Worm (Caenorhabditis elegans) whole organism, mixed stage, embryonic: ENCODE measurements around the gene inx-3.

Source experiments
- M03D4.4 ChIP-seq: sonication (generic microtip); optimal IDR thresholded peaks from 2 replicates; lab custom pipeline; 2017; ENCODE audit warnings: mild to moderate bottlenecking, missing genetic modification characterization, missing compliant biosample characterization
- bed-3 ChIP-seq: fragments of 200-800 bp; sonication (Bioruptor generic); optimal IDR thresholded peaks from 3 replicates; lab custom pipeline; 2018; ENCODE audit warnings: mild to moderate bottlenecking, missing genetic modification characterization, moderate library complexity, missing compliant biosample characterization
- blmp-1 ChIP-seq: fragments of 150-350 bp; optimal IDR thresholded peaks from 2 replicates; lab custom pipeline; 2014; ENCODE audit warnings: missing biosample characterization, missing genetic modification characterization
- ceh-39 ChIP-seq: fragments of 150-350 bp; optimal IDR thresholded peaks from 2 replicates; lab custom pipeline; 2014; ENCODE audit warnings: missing biosample characterization, missing genetic modification characterization
- ceh-43 ChIP-seq: fragments of 200-800 bp; sonication (Bioruptor generic); optimal IDR thresholded peaks from 2 replicates; lab custom pipeline; 2018; ENCODE audit warnings: mild to moderate bottlenecking, missing genetic modification characterization, moderate library complexity, missing compliant biosample characterization
- ces-1 ChIP-seq: fragments of 150-350 bp; optimal IDR thresholded peaks from 2 replicates; lab custom pipeline; 2014; ENCODE audit warnings: missing biosample characterization, missing genetic modification reagents, missing genetic modification characterization
- cnd-1 ChIP-seq: fragments of 200-800 bp; sonication (Bioruptor generic); optimal IDR thresholded peaks from 2 replicates; lab custom pipeline; 2018; ENCODE audit warnings: mild to moderate bottlenecking, missing genetic modification characterization, missing compliant biosample characterization
- drap-1 ChIP-seq: fragments of 200-800 bp; sonication (Bioruptor generic); optimal IDR thresholded peaks from 3 replicates; lab custom pipeline; 2018; ENCODE audit warnings: mild to moderate bottlenecking, missing genetic modification characterization, missing compliant biosample characterization
- elt-1 ChIP-seq: sonication (generic microtip); optimal IDR thresholded peaks from 2 replicates; lab custom pipeline; 2017; ENCODE audit warnings: missing genetic modification characterization, mild to moderate bottlenecking, missing compliant biosample characterization, antibody characterized with exemption, moderate library complexity, borderline replicate concordance; ENCODE audit not compliant: insufficient read depth
- elt-3 ChIP-seq: fragments of 150-350 bp; optimal IDR thresholded peaks from 2 replicates; lab custom pipeline; 2014; ENCODE audit warnings: missing biosample characterization, missing genetic modification characterization
- flh-1 ChIP-seq: fragments of 200-800 bp; sonication (Bioruptor generic); optimal IDR thresholded peaks from 2 replicates; lab custom pipeline; 2018; ENCODE audit warnings: mild to moderate bottlenecking, missing genetic modification characterization, moderate library complexity, missing compliant biosample characterization
- hlh-1 ChIP-seq: fragments of 150-350 bp; optimal IDR thresholded peaks from 2 replicates; lab custom pipeline; 2014; ENCODE audit warnings: missing biosample characterization, missing genetic modification reagents, missing genetic modification characterization
- lin-13 ChIP-seq: fragments of 150-350 bp; optimal IDR thresholded peaks from 2 replicates; lab custom pipeline; 2014; ENCODE audit warnings: missing biosample characterization, missing genetic modification characterization
- lin-32 ChIP-seq: fragments of 200-800 bp; sonication (Bioruptor generic); optimal IDR thresholded peaks from 2 replicates; lab custom pipeline; 2018; ENCODE audit warnings: mild to moderate bottlenecking, missing genetic modification characterization, missing compliant biosample characterization
- lsy-2 ChIP-seq: fragments of 150-350 bp; optimal IDR thresholded peaks from 2 replicates; lab custom pipeline; 2014; ENCODE audit warnings: missing biosample characterization, missing genetic modification characterization
- mab-5 ChIP-seq: fragments of 150-350 bp; optimal IDR thresholded peaks from 2 replicates; lab custom pipeline; 2014; ENCODE audit warnings: missing biosample characterization, missing genetic modification characterization
- mep-1 ChIP-seq: fragments of 150-350 bp; optimal IDR thresholded peaks from 2 replicates; lab custom pipeline; 2017; ENCODE audit warnings: missing biosample characterization, missing genetic modification reagents, missing genetic modification characterization, inconsistent platforms
- mls-2 ChIP-seq: sonication (generic microtip); optimal IDR thresholded peaks from 2 replicates; lab custom pipeline; 2016; ENCODE audit warnings: mild to moderate bottlenecking, missing genetic modification characterization, moderate library complexity, missing compliant biosample characterization
- nhr-12 ChIP-seq: fragments of 150-350 bp; optimal IDR thresholded peaks from 2 replicates; lab custom pipeline; 2014; ENCODE audit warnings: missing biosample characterization, missing genetic modification characterization
- nhr-2 ChIP-seq: fragments of 150-350 bp; optimal IDR thresholded peaks from 2 replicates; lab custom pipeline; 2014; ENCODE audit warnings: missing biosample characterization, missing genetic modification characterization
- nhr-28 ChIP-seq: fragments of 150-350 bp; optimal IDR thresholded peaks from 2 replicates; lab custom pipeline; 2014; ENCODE audit warnings: missing biosample characterization, missing genetic modification characterization
- nhr-76 ChIP-seq: sonication (generic microtip); optimal IDR thresholded peaks from 2 replicates; lab custom pipeline; 2017; ENCODE audit warnings: missing biosample characterization, missing genetic modification characterization
- pha-4 ChIP-seq: fragments of 150-350 bp; optimal IDR thresholded peaks from 2 replicates; lab custom pipeline; 2018; ENCODE audit warnings: missing biosample characterization, missing genetic modification reagents, missing genetic modification characterization
- sem-2 ChIP-seq: fragments of 200-800 bp; sonication (Bioruptor generic); optimal IDR thresholded peaks from 2 replicates; lab custom pipeline; 2018; ENCODE audit warnings: mild to moderate bottlenecking, missing genetic modification characterization, missing compliant biosample characterization
- snpc-4 ChIP-seq: fragments of 150-350 bp; optimal IDR thresholded peaks from 2 replicates; lab custom pipeline; 2014; ENCODE audit warnings: missing biosample characterization, missing genetic modification characterization
- sptf-1 ChIP-seq: sonication (generic microtip); optimal IDR thresholded peaks from 2 replicates; lab custom pipeline; 2017; ENCODE audit warnings: mild to moderate bottlenecking, missing genetic modification characterization, moderate library complexity, missing compliant biosample characterization
- tbx-8 ChIP-seq: fragments of 200-800 bp; sonication (Bioruptor generic); optimal IDR thresholded peaks from 2 replicates; lab custom pipeline; 2018; ENCODE audit warnings: mild to moderate bottlenecking, missing genetic modification characterization, moderate library complexity, missing compliant biosample characterization
- unc-120 ChIP-seq: sonication (generic microtip); optimal IDR thresholded peaks from 2 replicates; lab custom pipeline; 2017; ENCODE audit warnings: missing genetic modification characterization, missing compliant biosample characterization; ENCODE audit not compliant: poor library complexity, severe bottlenecking
- unc-62 ChIP-seq: fragments of 150-350 bp; optimal IDR thresholded peaks from 2 replicates; lab custom pipeline; 2014; ENCODE audit warnings: missing biosample characterization, missing genetic modification reagents, missing genetic modification characterization
- zip-8 ChIP-seq: fragments of 150-350 bp; optimal IDR thresholded peaks from 2 replicates; lab custom pipeline; 2014; ENCODE audit warnings: missing biosample characterization, missing genetic modification characterization

inx-3 gene

DNA sequence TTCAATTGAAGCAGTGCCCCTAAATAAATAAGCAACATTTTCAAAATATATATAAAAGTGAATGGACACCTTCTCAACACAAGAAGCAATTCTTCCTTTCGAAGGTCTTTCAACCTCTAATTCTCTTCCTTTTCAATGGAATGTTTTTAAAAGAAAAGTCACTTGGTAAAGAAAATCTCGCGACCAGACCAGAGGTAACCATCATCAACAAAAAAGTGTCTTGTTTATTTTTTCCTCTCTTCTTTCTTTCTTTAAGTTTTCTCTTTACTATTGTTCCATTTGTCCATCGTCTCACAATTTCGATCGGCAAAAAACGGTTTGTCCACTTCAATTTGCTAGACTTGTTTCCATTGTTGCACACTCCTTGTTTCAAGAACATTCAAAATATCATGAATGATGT, 19.1 kb downstream of the inx-3 start, which contains the start of gene C09B8.8:
Gene C09B8.8, plus strand, starts transcription at position 397 of the 400 bp plus-strand sequence.
- TF ChIP-seq elt-1 (tag; lab: Kevin White, UChicago) (no peak), nhr-76 (tag; lab: Kevin White, UChicago) (no peak), bed-3 (GFP tag; lab: Kevin White, UChicago) (no peak), M03D4.4 (no peak), unc-62 (GFP tag; lab: Kevin White, UChicago) (no peak)

DNA sequence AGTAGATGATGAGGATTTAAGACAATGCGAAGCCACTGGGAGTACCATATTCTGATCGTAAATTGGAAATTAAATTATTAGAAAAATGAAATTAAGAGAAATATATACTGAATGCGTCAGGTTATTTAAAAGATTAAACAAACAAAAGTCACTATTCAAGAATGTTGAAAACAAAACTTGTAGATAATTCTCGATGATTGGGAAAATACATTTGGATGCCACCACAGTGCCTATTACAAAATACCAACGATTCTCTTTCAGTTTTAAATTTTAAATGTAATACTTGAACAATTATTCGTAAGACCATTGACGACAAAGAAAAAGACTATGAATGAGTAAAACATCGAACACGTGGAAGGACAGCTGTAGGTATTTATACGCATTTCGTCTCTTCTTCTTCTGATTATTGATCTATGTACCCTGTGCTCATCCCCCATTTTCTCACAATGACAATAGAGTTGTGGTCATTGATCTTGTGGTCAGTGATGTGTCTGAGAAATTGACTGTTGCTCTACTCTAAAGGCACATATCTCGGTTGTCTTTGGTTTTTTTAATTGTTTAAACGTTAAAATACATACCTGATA, 24.0 kb downstream of the inx-3 start, which contains the start of gene C09B8.4:
Gene C09B8.4, minus strand, starts transcription at position 51 of the 584 bp plus-strand sequence.
- TF ChIP-seq bed-3 (GFP tag; lab: Kevin White, UChicago) (no peak), hlh-1 (tag; lab: Kevin White, UChicago) (peak; percentile 50)
- TF ChIP-seq, all 35 proteins: peak for 1

DNA sequence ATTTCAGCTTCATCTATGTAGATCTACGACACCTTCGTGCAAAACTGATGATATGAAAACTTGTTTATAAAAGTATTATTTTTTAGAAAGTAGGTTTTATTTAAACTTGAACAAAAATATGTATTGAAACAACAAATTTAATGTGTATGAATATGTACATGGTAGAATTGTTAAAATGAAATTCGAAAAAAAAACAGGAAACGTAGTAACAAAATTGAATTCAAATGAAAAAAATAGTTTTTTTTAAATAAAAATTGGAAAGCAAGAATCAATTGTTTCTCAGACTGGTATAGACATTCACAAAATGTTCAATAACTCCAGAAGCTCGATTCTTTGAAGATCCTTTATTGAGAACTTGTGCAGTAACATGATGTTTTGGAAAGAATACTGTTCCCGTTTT, 24.8 kb downstream of the inx-3 start:
- TF ChIP-seq sem-2 (GFP tag; lab: Kevin White, UChicago) (no peak), lin-32 (GFP tag; lab: Kevin White, UChicago) (no peak), ceh-39 (no peak), M03D4.4 (no peak), blmp-1 (tag; lab: Kevin White, UChicago) (no peak), nhr-76 (tag; lab: Kevin White, UChicago) (no peak), lin-13 (no peak)
- TF ChIP-seq, all 35 proteins: peak for 0

- TF ChIP-seq nhr-2 (no peak), lin-13 (no peak), nhr-76 (tag; lab: Kevin White, UChicago) (no peak), blmp-1 (tag; lab: Kevin White, UChicago) (no peak), ces-1 (GFP tag; lab: Kevin White, UChicago) (peak; percentile 55)
These were observed 26.5 kb downstream of the inx-3 start, which contains the start of gene lelo-3 for ce11 chrX:6022469-6022868. lelo-3 (minus strand) TSS chrX:6022569.

DNA sequence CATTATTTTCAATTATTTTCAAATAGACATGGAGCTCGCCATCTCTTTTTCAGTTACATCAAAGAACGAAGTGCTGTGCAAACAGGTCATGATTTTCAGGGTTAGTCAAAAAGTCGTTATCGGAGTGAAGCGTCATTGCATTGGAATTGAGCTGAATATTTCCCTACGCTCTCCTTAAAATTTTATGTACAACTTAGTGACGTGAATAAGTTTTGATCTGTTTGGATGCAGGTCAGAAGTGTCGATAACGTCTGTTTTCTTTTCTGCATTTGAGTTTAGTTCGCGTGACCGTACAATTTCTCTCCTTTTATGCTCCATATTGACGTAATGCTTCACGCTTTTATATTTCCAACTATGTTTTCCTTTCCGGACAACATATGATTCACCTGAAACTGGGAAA, 29.0 kb downstream of the inx-3 start:
- TF ChIP-seq nhr-28 (tag; lab: Kevin White, UChicago) (no peak), mab-5 (no peak), cnd-1 (tag; lab: Kevin White, UChicago) (no peak), blmp-1 (tag; lab: Kevin White, UChicago) (no peak), unc-62 (GFP tag; lab: Kevin White, UChicago) (no peak), elt-3 (no peak), nhr-12 (tag; lab: Kevin White, UChicago) (no peak), lin-32 (GFP tag; lab: Kevin White, UChicago) (no peak), hlh-1 (tag; lab: Kevin White, UChicago) (no peak), mls-2 (tag; lab: Kevin White, UChicago) (no peak), snpc-4 (tag; lab: Kevin White, UChicago) (no peak), mep-1 (tag; lab: Kevin White, UChicago) (no peak)

DNA sequence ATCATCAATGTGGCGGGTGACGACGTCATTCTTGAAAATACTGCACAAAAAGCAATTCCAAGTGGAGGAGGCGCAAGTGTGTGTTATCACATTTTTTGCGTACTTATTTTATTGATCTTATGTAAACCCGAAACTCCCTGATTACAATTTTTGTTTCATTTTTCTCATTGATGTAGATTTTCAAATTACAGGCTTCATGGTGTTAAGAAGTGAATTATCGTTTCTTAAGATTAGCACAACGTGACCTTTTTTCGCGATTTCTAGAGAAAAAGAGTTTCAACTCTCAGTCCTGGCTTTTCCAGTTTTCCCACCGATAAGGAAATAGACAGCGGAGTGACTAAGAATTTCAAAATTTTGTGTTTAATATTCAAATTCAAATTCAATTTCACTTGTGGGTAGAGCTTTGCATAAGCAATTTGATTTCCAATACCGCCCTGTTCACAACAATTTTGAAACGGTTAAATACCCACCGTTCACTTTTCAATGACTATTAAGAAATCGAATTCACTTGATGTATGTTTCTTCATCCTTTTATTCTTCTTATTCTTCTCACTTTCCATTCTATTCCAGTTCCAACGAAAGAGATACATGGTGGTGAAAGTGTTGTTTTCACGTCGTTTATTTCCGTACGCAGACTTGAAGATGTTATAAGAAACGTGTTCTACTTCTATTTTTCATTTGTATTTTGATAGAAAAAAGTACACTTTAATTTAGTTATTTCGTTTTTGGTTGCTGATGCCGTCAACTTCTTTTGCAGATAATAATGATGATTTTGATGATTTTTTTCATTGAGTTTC, 31.0 kb downstream of the inx-3 start:
- no peak for TF ChIP-seq nhr-28 (tag; lab: Kevin White, UChicago)
- no peak for TF ChIP-seq nhr-76 (tag; lab: Kevin White, UChicago)
- no peak for TF ChIP-seq mls-2 (tag; lab: Kevin White, UChicago)
- no peak for TF ChIP-seq sptf-1 (tag; lab: Kevin White, UChicago)
- no peak for TF ChIP-seq ceh-39
- TF ChIP-seq tbx-8 (GFP tag; lab: Kevin White, UChicago), result no peak
- no peak for TF ChIP-seq sem-2 (GFP tag; lab: Kevin White, UChicago)
- no peak for TF ChIP-seq drap-1 (GFP tag; lab: Kevin White, UChicago)
- TF ChIP-seq lsy-2 (tag; lab: Kevin White, UChicago), result no peak
- TF ChIP-seq flh-1 (GFP tag; lab: Kevin White, UChicago), result no peak
- TF ChIP-seq pha-4 (tag; lab: Kevin White, UChicago), result no peak
- TF ChIP-seq lin-13, result no peak
- no peak for TF ChIP-seq mab-5
- no peak for TF ChIP-seq nhr-12 (tag; lab: Kevin White, UChicago)
- no peak for TF ChIP-seq zip-8 (tag; lab: Kevin White, UChicago)
- no peak for TF ChIP-seq elt-3
- no peak for TF ChIP-seq bed-3 (GFP tag; lab: Kevin White, UChicago)
- TF ChIP-seq snpc-4 (tag; lab: Kevin White, UChicago), result no peak
- no peak for TF ChIP-seq unc-120 (tag; lab: Kevin White, UChicago)
- TF ChIP-seq ceh-43 (GFP tag; lab: Kevin White, UChicago), result no peak
